Worm (Caenorhabditis elegans): Measurements from ENCODE around the gene T06D8.2.

The T06D8.2 gene

ce11 chrII:11192488-11192887 is 34.0 kb upstream of the T06D8.2 start:
- TF ChIP-seq hmbx-1 (tag; optimal IDR thresholded peaks at IDR 0.05) (no peak), aly-1 (tag; optimal IDR thresholded peaks at IDR 0.05) (no peak), hmg-4 (GFP tag; optimal IDR thresholded peaks at IDR 0.05) (no peak), tra-4 (tag; optimal IDR thresholded peaks at IDR 0.05) (no peak), B0310.2 (tag; optimal IDR thresholded peaks at IDR 0.05) (no peak), tbx-11 (GFP tag; IDR thresholded peaks at IDR 0.05) (no peak), sea-1 (GFP tag; conservative IDR thresholded peaks at IDR 0.05) (no peak), ama-1 (optimal IDR thresholded peaks at IDR 0.05) (no peak), hnd-1 (tag; optimal IDR thresholded peaks at IDR 0.05) (no peak), F13C5.2 (tag; optimal IDR thresholded peaks at IDR 0.05) (no peak), ceh-36 (tag; optimal IDR thresholded peaks at IDR 0.05) (no peak), flt-1 (GFP tag; IDR thresholded peaks at IDR 0.05) (no peak), pes-1 (GFP tag; IDR thresholded peaks at IDR 0.05) (no peak), scrt-1 (GFP tag; IDR thresholded peaks at IDR 0.05) (no peak), ets-7 (tag; optimal IDR thresholded peaks at IDR 0.05) (no peak), tbx-37 (GFP tag; conservative IDR thresholded peaks at IDR 0.05) (no peak)

ce11 chrII:11193523-11193922 is 33.0 kb upstream of the T06D8.2 start:
- TF ChIP-seq scrt-1 (GFP tag; IDR thresholded peaks at IDR 0.05) (no peak), tra-4 (tag; optimal IDR thresholded peaks at IDR 0.05) (no peak), aly-1 (tag; optimal IDR thresholded peaks at IDR 0.05) (no peak), hmg-4 (GFP tag; optimal IDR thresholded peaks at IDR 0.05) (no peak), flt-1 (GFP tag; IDR thresholded peaks at IDR 0.05) (no peak), ceh-13 (GFP tag; optimal IDR thresholded peaks at IDR 0.05) (no peak), tbx-37 (GFP tag; conservative IDR thresholded peaks at IDR 0.05) (no peak), ets-7 (tag; optimal IDR thresholded peaks at IDR 0.05) (no peak), sea-1 (GFP tag; conservative IDR thresholded peaks at IDR 0.05) (no peak), hmbx-1 (tag; optimal IDR thresholded peaks at IDR 0.05) (no peak), hnd-1 (tag; optimal IDR thresholded peaks at IDR 0.05) (no peak), ama-1 (optimal IDR thresholded peaks at IDR 0.05) (no peak)

ce11 chrII:11200234-11200755 is 26.2 kb upstream of the T06D8.2 start:
- TF ChIP-seq tbx-37 (GFP tag; conservative IDR thresholded peaks at IDR 0.05) (no peak), sea-1 (GFP tag; conservative IDR thresholded peaks at IDR 0.05) (no peak), ceh-13 (GFP tag; optimal IDR thresholded peaks at IDR 0.05) (no peak), flt-1 (GFP tag; IDR thresholded peaks at IDR 0.05) (no peak), tbx-11 (GFP tag; IDR thresholded peaks at IDR 0.05) (no peak), ama-1 (optimal IDR thresholded peaks at IDR 0.05) (no peak), ceh-36 (tag; optimal IDR thresholded peaks at IDR 0.05) (no peak), scrt-1 (GFP tag; IDR thresholded peaks at IDR 0.05) (no peak), F13C5.2 (tag; optimal IDR thresholded peaks at IDR 0.05) (no peak), hmbx-1 (tag; optimal IDR thresholded peaks at IDR 0.05) (no peak), hmg-4 (GFP tag; optimal IDR thresholded peaks at IDR 0.05) (no peak)

- no peak for TF ChIP-seq aly-1 (tag; optimal IDR thresholded peaks at IDR 0.05)
- no peak for TF ChIP-seq tra-4 (tag; optimal IDR thresholded peaks at IDR 0.05)
- no peak for TF ChIP-seq sea-1 (GFP tag; conservative IDR thresholded peaks at IDR 0.05)
- no peak for TF ChIP-seq hmg-4 (GFP tag; optimal IDR thresholded peaks at IDR 0.05)
- TF ChIP-seq pes-1 (GFP tag; IDR thresholded peaks at IDR 0.05) = no peak
- TF ChIP-seq scrt-1 (GFP tag; IDR thresholded peaks at IDR 0.05) = no peak
- TF ChIP-seq F13C5.2 (tag; optimal IDR thresholded peaks at IDR 0.05) = no peak
- TF ChIP-seq ama-1 (optimal IDR thresholded peaks at IDR 0.05) = no peak
- TF ChIP-seq flt-1 (GFP tag; IDR thresholded peaks at IDR 0.05) = no peak
- no peak for TF ChIP-seq ets-7 (tag; optimal IDR thresholded peaks at IDR 0.05)
- no peak for TF ChIP-seq tbx-11 (GFP tag; IDR thresholded peaks at IDR 0.05)
Measured at ce11 chrII:11202581-11203271, 23.8 kb upstream of the T06D8.2 start, which contains the start of gene srap-1. Gene srap-1 (plus strand): TSS chrII:11203221.

- TF ChIP-seq tbx-37 (GFP tag; conservative IDR thresholded peaks at IDR 0.05) (no peak), ceh-13 (GFP tag; optimal IDR thresholded peaks at IDR 0.05) (no peak), tra-4 (tag; optimal IDR thresholded peaks at IDR 0.05) (no peak), scrt-1 (GFP tag; IDR thresholded peaks at IDR 0.05) (no peak), pes-1 (GFP tag; IDR thresholded peaks at IDR 0.05) (no peak), hmg-4 (GFP tag; optimal IDR thresholded peaks at IDR 0.05) (no peak), aly-1 (tag; optimal IDR thresholded peaks at IDR 0.05) (no peak), hmbx-1 (tag; optimal IDR thresholded peaks at IDR 0.05) (no peak), ceh-36 (tag; optimal IDR thresholded peaks at IDR 0.05) (no peak), ama-1 (optimal IDR thresholded peaks at IDR 0.05) (no peak), hnd-1 (tag; optimal IDR thresholded peaks at IDR 0.05) (no peak), sea-1 (GFP tag; conservative IDR thresholded peaks at IDR 0.05) (no peak), flt-1 (GFP tag; IDR thresholded peaks at IDR 0.05) (no peak), B0310.2 (tag; optimal IDR thresholded peaks at IDR 0.05) (no peak), F13C5.2 (tag; optimal IDR thresholded peaks at IDR 0.05) (no peak), tbx-11 (GFP tag; IDR thresholded peaks at IDR 0.05) (no peak), ets-7 (tag; optimal IDR thresholded peaks at IDR 0.05) (no peak)
Measured at ce11 chrII:11204731-11205130, 21.7 kb upstream of the T06D8.2 start.

ce11 chrII:11205783-11206182 is 20.7 kb upstream of the T06D8.2 start:
- TF ChIP-seq B0310.2 (tag; optimal IDR thresholded peaks at IDR 0.05) (no peak), tra-4 (tag; optimal IDR thresholded peaks at IDR 0.05) (no peak), aly-1 (tag; optimal IDR thresholded peaks at IDR 0.05) (no peak), ceh-13 (GFP tag; optimal IDR thresholded peaks at IDR 0.05) (no peak), scrt-1 (GFP tag; IDR thresholded peaks at IDR 0.05) (no peak), ets-7 (tag; optimal IDR thresholded peaks at IDR 0.05) (no peak), sea-1 (GFP tag; conservative IDR thresholded peaks at IDR 0.05) (no peak), ama-1 (optimal IDR thresholded peaks at IDR 0.05) (no peak), tbx-37 (GFP tag; conservative IDR thresholded peaks at IDR 0.05) (no peak), hmg-4 (GFP tag; optimal IDR thresholded peaks at IDR 0.05) (no peak), tbx-11 (GFP tag; IDR thresholded peaks at IDR 0.05) (no peak), hmbx-1 (tag; optimal IDR thresholded peaks at IDR 0.05) (no peak), hnd-1 (tag; optimal IDR thresholded peaks at IDR 0.05) (no peak), F13C5.2 (tag; optimal IDR thresholded peaks at IDR 0.05) (no peak), ceh-36 (tag; optimal IDR thresholded peaks at IDR 0.05) (no peak), flt-1 (GFP tag; IDR thresholded peaks at IDR 0.05) (no peak), pes-1 (GFP tag; IDR thresholded peaks at IDR 0.05) (no peak)

All from whole organism, early embryonic.